Fruit fly (Drosophila melanogaster): ENCODE measurements around the gene CG13667.

DNA sequence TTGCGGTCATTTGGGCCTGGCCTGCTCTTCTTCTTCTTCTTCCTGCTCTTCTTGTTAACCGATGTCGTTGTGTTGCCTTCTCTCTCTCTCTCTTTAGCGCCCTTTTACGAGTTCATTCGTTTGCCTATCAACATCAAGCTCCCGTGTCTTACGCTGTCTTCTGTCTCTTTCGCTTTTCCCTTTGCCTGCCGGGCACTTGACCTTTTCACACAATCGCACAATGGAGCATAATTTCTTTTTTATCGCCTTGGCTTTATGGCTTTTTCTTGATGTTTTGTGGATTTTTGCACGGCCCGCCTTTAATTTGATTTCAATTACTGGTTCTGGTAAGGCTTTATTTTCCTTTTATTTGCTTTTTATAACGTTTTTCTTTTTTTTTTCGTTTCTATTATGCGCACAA is 16.1 kb downstream of the CG13667 start:
- TF ChIP-seq pan (optimal IDR thresholded peaks at IDR 0.05) (no peak), Myc (optimal IDR thresholded peaks at IDR 0.05) (no peak), Dfd (GFP tag; optimal IDR thresholded peaks at IDR 0.05) (no peak), Jra (GFP tag; optimal IDR thresholded peaks at IDR 0.05) (no peak)

Measured in whole organism, wandering third instar larva.